Worm (Caenorhabditis elegans) whole organism, L1 larva: ENCODE measurements around the gene Y48D7A.1.

Source experiments
- C04F5.9 ChIP-seq: sonication (generic microtip); optimal IDR thresholded peaks from 2 replicates; lab custom pipeline; 2016; ENCODE audit warnings: missing genetic modification characterization, missing compliant biosample characterization
- C16A3.4 ChIP-seq: fragments of 150-350 bp; optimal IDR thresholded peaks from 2 replicates; lab custom pipeline; 2014; ENCODE audit warnings: missing biosample characterization, missing genetic modification characterization
- C34B4.2 ChIP-seq: sonication (generic microtip); optimal IDR thresholded peaks from 2 replicates; lab custom pipeline; 2017; ENCODE audit warnings: mild to moderate bottlenecking, missing genetic modification characterization, missing compliant biosample characterization
- ceh-63 ChIP-seq: fragments of 200-800 bp; sonication (Bioruptor generic); optimal IDR thresholded peaks from 2 replicates; lab custom pipeline; 2018; ENCODE audit warnings: mild to moderate bottlenecking, missing genetic modification characterization, missing compliant biosample characterization
- ceh-8 ChIP-seq: fragments of 200-800 bp; sonication (Bioruptor generic); optimal IDR thresholded peaks from 2 replicates; lab custom pipeline; 2018; ENCODE audit warnings: mild to moderate bottlenecking, missing genetic modification characterization, moderate library complexity, missing compliant biosample characterization
- ceh-82 ChIP-seq, 3 experiments: fragments of 150-350 bp in 1 of 3; sonication (generic microtip) in 2 of 3; optimal IDR thresholded peaks; 2 replicates each; lab custom pipeline; 2014 to 2017; ENCODE audit warnings: missing biosample characterization in 3 of 3, missing genetic modification characterization in 3 of 3
- ceh-88 ChIP-seq: fragments of 200-800 bp; sonication (Bioruptor generic); IDR thresholded peaks from 2 replicates; pipeline ENCODE4 v1.3.6; 2022; ENCODE audit warnings: missing genetic modification characterization, missing compliant biosample characterization
- ceh-90 ChIP-seq: sonication (generic microtip); optimal IDR thresholded peaks from 2 replicates; lab custom pipeline; 2016; ENCODE audit warnings: missing genetic modification characterization, missing compliant biosample characterization
- ces-1 ChIP-seq: fragments of 150-350 bp; optimal IDR thresholded peaks from 2 replicates; lab custom pipeline; 2014; ENCODE audit warnings: missing biosample characterization, missing genetic modification reagents, missing genetic modification characterization
- efl-3 ChIP-seq: fragments of 200-800 bp; sonication (Bioruptor generic); optimal IDR thresholded peaks from 2 replicates; lab custom pipeline; 2018; ENCODE audit warnings: mild to moderate bottlenecking, missing genetic modification characterization, missing compliant biosample characterization
- egl-13 ChIP-seq: sonication (generic microtip); optimal IDR thresholded peaks from 2 replicates; lab custom pipeline; 2016; ENCODE audit warnings: missing genotype, missing genetic modification reagents, missing genetic modification characterization, missing compliant biosample characterization
- egl-27 ChIP-seq, 2 experiments: fragments of 150-350 bp in 1 of 2; sonication (generic microtip); optimal IDR thresholded peaks; 3 replicates each; lab custom pipeline; 2017 to 2018; ENCODE audit warnings: missing biosample characterization in 2 of 2, missing genetic modification characterization in 2 of 2, missing genetic modification reagents in 2 of 2
- elt-2 ChIP-seq: sonication (generic microtip); optimal IDR thresholded peaks from 2 replicates; lab custom pipeline; 2016; ENCODE audit warnings: missing genetic modification characterization, mild to moderate bottlenecking, inconsistent platforms, missing compliant biosample characterization, missing genetic modification reagents
- ets-5 ChIP-seq: fragments of 200-800 bp; sonication (Bioruptor generic); IDR thresholded peaks from 2 replicates; pipeline ENCODE4 v1.3.6; 2022; ENCODE audit warnings: missing genetic modification characterization, missing compliant biosample characterization
- fkh-4 ChIP-seq: sonication (generic microtip); optimal IDR thresholded peaks from 2 replicates; lab custom pipeline; 2016; ENCODE audit warnings: missing compliant biosample characterization, missing genetic modification characterization, borderline replicate concordance
- fkh-8 ChIP-seq: sonication (generic microtip); optimal IDR thresholded peaks from 2 replicates; lab custom pipeline; 2016; ENCODE audit warnings: mild to moderate bottlenecking, missing genetic modification characterization, missing compliant biosample characterization
- hlh-17 ChIP-seq: fragments of 200-800 bp; sonication (Bioruptor generic); optimal IDR thresholded peaks from 2 replicates; lab custom pipeline; 2018; ENCODE audit warnings: missing genetic modification characterization, mild to moderate bottlenecking, missing compliant biosample characterization, moderate library complexity, borderline replicate concordance
- irx-1 ChIP-seq: sonication (generic microtip); optimal IDR thresholded peaks from 2 replicates; lab custom pipeline; 2016; ENCODE audit warnings: missing genetic modification characterization, missing compliant biosample characterization
- isw-1 ChIP-seq: fragments of 200-800 bp; sonication (Bioruptor generic); IDR thresholded peaks from 2 replicates; pipeline ENCODE4 v1.3.6; 2022; ENCODE audit warnings: missing genetic modification characterization, missing compliant biosample characterization
- lin-35 ChIP-seq, 2 experiments: fragments of 150-350 bp; optimal IDR thresholded peaks; 2 replicates each; lab custom pipeline; 2014; ENCODE audit warnings: missing biosample characterization in 2 of 2, missing genetic modification characterization in 2 of 2, missing genetic modification reagents in 2 of 2
- lir-3 ChIP-seq: sonication (generic microtip); optimal IDR thresholded peaks from 2 replicates; lab custom pipeline; 2016; ENCODE audit warnings: mild to moderate bottlenecking, missing genetic modification characterization, moderate library complexity, missing compliant biosample characterization; ENCODE audit not compliant: poor library complexity
- mdl-1 ChIP-seq, 2 experiments: fragments of 150-350 bp; optimal IDR thresholded peaks; 2 replicates each; lab custom pipeline; 2014 to 2017; ENCODE audit warnings: missing biosample characterization in 2 of 2, missing genetic modification characterization in 2 of 2, inconsistent platforms in 1 of 2
- mef-2 ChIP-seq: fragments of 150-350 bp; optimal IDR thresholded peaks from 2 replicates; lab custom pipeline; 2014; ENCODE audit warnings: missing biosample characterization, missing genetic modification characterization
- mep-1 ChIP-seq: fragments of 150-350 bp; optimal IDR thresholded peaks from 2 replicates; lab custom pipeline; 2014; ENCODE audit warnings: missing biosample characterization, missing genetic modification characterization
- nhr-11 ChIP-seq: fragments of 150-350 bp; optimal IDR thresholded peaks from 2 replicates; lab custom pipeline; 2014; ENCODE audit warnings: missing biosample characterization, missing genetic modification characterization
- nhr-12 ChIP-seq: sonication (generic microtip); optimal IDR thresholded peaks from 2 replicates; lab custom pipeline; 2017; ENCODE audit warnings: missing biosample characterization, missing genetic modification characterization
- nhr-19 ChIP-seq: fragments of 200-800 bp; sonication (Bioruptor generic); conservative IDR thresholded peaks from 2 replicates; pipeline ENCODE4 v1.3.6; 2022; ENCODE audit warnings: missing genetic modification characterization, missing compliant biosample characterization
- nhr-20 ChIP-seq: sonication (generic microtip); optimal IDR thresholded peaks from 2 replicates; lab custom pipeline; 2016; ENCODE audit warnings: mild to moderate bottlenecking, missing genetic modification characterization, missing compliant biosample characterization
- nhr-237 ChIP-seq: fragments of 150-350 bp; optimal IDR thresholded peaks from 2 replicates; lab custom pipeline; 2014; ENCODE audit warnings: missing biosample characterization, missing genetic modification characterization
- nhr-47 ChIP-seq: sonication (generic microtip); optimal IDR thresholded peaks from 2 replicates; lab custom pipeline; 2016; ENCODE audit warnings: mild to moderate bottlenecking, missing genetic modification characterization, moderate library complexity, missing compliant biosample characterization
- nhr-71 ChIP-seq: sonication (generic microtip); optimal IDR thresholded peaks from 2 replicates; lab custom pipeline; 2016; ENCODE audit warnings: mild to moderate bottlenecking, missing genetic modification characterization, moderate library complexity, missing compliant biosample characterization
- nhr-76 ChIP-seq: sonication (generic microtip); optimal IDR thresholded peaks from 2 replicates; lab custom pipeline; 2017; ENCODE audit warnings: missing biosample characterization, missing genetic modification characterization
- nhr-84 ChIP-seq: sonication (generic microtip); optimal IDR thresholded peaks from 2 replicates; lab custom pipeline; 2017; ENCODE audit warnings: missing biosample characterization, missing genetic modification characterization
- nhr-90 ChIP-seq: sonication (generic microtip); optimal IDR thresholded peaks from 2 replicates; lab custom pipeline; 2016; ENCODE audit warnings: mild to moderate bottlenecking, missing genetic modification characterization, missing compliant biosample characterization; ENCODE audit not compliant: poor library complexity
- pag-3 ChIP-seq: sonication (generic microtip); optimal IDR thresholded peaks from 2 replicates; lab custom pipeline; 2017; ENCODE audit warnings: missing genetic modification characterization, mild to moderate bottlenecking, missing compliant biosample characterization, antibody characterized with exemption, borderline replicate concordance; ENCODE audit not compliant: insufficient read depth
- pax-3 ChIP-seq: fragments of 200-800 bp; sonication (Bioruptor generic); optimal IDR thresholded peaks from 2 replicates; lab custom pipeline; 2018; ENCODE audit warnings: mild to moderate bottlenecking, missing genetic modification characterization, moderate library complexity, missing compliant biosample characterization
- pqm-1 ChIP-seq: sonication (generic microtip); optimal IDR thresholded peaks from 3 replicates; lab custom pipeline; 2017; ENCODE audit warnings: missing biosample characterization, missing genetic modification characterization
- rnt-1 ChIP-seq: sonication (generic microtip); optimal IDR thresholded peaks from 2 replicates; lab custom pipeline; 2016; ENCODE audit warnings: mild to moderate bottlenecking, missing genetic modification characterization, moderate library complexity, missing compliant biosample characterization
- skn-1 ChIP-seq: fragments of 150-350 bp; optimal IDR thresholded peaks from 2 replicates; lab custom pipeline; 2014; ENCODE audit warnings: missing biosample characterization, missing genetic modification characterization
- snpc-4 ChIP-seq: fragments of 150-350 bp; optimal IDR thresholded peaks from 2 replicates; lab custom pipeline; 2014; ENCODE audit warnings: missing biosample characterization, missing genetic modification characterization
- snu-23 ChIP-seq: sonication (generic microtip); optimal IDR thresholded peaks from 2 replicates; lab custom pipeline; 2016; ENCODE audit warnings: missing genetic modification characterization, missing compliant biosample characterization
- sox-4 ChIP-seq: sonication (generic microtip); optimal IDR thresholded peaks from 2 replicates; lab custom pipeline; 2016; ENCODE audit warnings: missing genetic modification characterization, missing compliant biosample characterization
- sptf-1 ChIP-seq: fragments of 150-350 bp; optimal IDR thresholded peaks from 2 replicates; lab custom pipeline; 2014; ENCODE audit warnings: missing biosample characterization, missing genetic modification characterization
- swsn-7 ChIP-seq: sonication (generic microtip); optimal IDR thresholded peaks from 2 replicates; lab custom pipeline; 2016; ENCODE audit warnings: missing genetic modification characterization, missing compliant biosample characterization
- tbx-2 ChIP-seq: sonication (generic microtip); optimal IDR thresholded peaks from 2 replicates; lab custom pipeline; 2016; ENCODE audit warnings: missing genetic modification characterization, missing compliant biosample characterization
- unc-130 ChIP-seq: fragments of 150-350 bp; optimal IDR thresholded peaks from 2 replicates; lab custom pipeline; 2017; ENCODE audit warnings: missing biosample characterization, missing genetic modification characterization, inconsistent platforms
- unc-30 ChIP-seq: sonication (generic microtip); optimal IDR thresholded peaks from 2 replicates; lab custom pipeline; 2017; ENCODE audit warnings: missing biosample characterization, missing genetic modification characterization
- unc-86 ChIP-seq: sonication (generic microtip); optimal IDR thresholded peaks from 2 replicates; lab custom pipeline; 2016; ENCODE audit warnings: missing genetic modification characterization, missing compliant biosample characterization
- vab-15 ChIP-seq: sonication (generic microtip); optimal IDR thresholded peaks from 2 replicates; lab custom pipeline; 2017; ENCODE audit warnings: missing genotype, mild to moderate bottlenecking, missing genetic modification characterization, missing compliant biosample characterization
- xbp-1 ChIP-seq: sonication (generic microtip); optimal IDR thresholded peaks from 2 replicates; lab custom pipeline; 2016; ENCODE audit warnings: missing genetic modification characterization, missing compliant biosample characterization
- zip-4 ChIP-seq: fragments of 200-800 bp; sonication (Bioruptor generic); optimal IDR thresholded peaks from 2 replicates; lab custom pipeline; 2018; ENCODE audit warnings: mild to moderate bottlenecking, missing genetic modification characterization, moderate library complexity, missing compliant biosample characterization

The Y48D7A.1 gene

ce11 chrX:2972272-2973042 lies 36.8 kb upstream of the Y48D7A.1 start:
- TF ChIP-seq mep-1, result no peak
- TF ChIP-seq xbp-1 (tag; lab: Kevin White, UChicago), result no peak
- no peak for TF ChIP-seq fkh-8 (tag; lab: Kevin White, UChicago)
- no peak for TF ChIP-seq pqm-1 (tag; lab: Kevin White, UChicago)
- no peak for TF ChIP-seq ces-1 (GFP tag; lab: Kevin White, UChicago)
- TF ChIP-seq nhr-71 (tag; lab: Kevin White, UChicago), result peak; percentile 14
- no peak for TF ChIP-seq elt-2
- no peak for TF ChIP-seq fkh-4 (tag; lab: Kevin White, UChicago)
- no peak for TF ChIP-seq nhr-47 (tag; lab: Kevin White, UChicago)
- TF ChIP-seq lin-35 (GFP tag; optimal IDR thresholded peaks at IDR 0.05; lab: Kevin White, UChicago), result peak in 1 of 2 experiments; percentile 58
- no peak for TF ChIP-seq swsn-7 (tag; lab: Kevin White, UChicago)
- TF ChIP-seq nhr-11 (tag; lab: Kevin White, UChicago), result no peak
- TF ChIP-seq irx-1, result no peak
- TF ChIP-seq unc-130 (tag; lab: Kevin White, UChicago), result no peak
- no peak for TF ChIP-seq nhr-237 (tag; lab: Kevin White, UChicago)
- no peak for TF ChIP-seq C16A3.4
- no peak for TF ChIP-seq nhr-20
- TF ChIP-seq ceh-90, result no peak
- no peak for TF ChIP-seq hlh-17 (GFP tag; lab: Kevin White, UChicago)
- peak; percentile 31 for TF ChIP-seq skn-1 (tag; lab: Kevin White, UChicago)
- TF ChIP-seq C34B4.2 (tag; lab: Kevin White, UChicago), result no peak
- no peak for TF ChIP-seq egl-27 (tag; optimal IDR thresholded peaks at IDR 0.05; lab: Kevin White, UChicago)
- TF ChIP-seq tbx-2, result no peak
- TF ChIP-seq egl-13 (tag; lab: Kevin White, UChicago), result no peak
- no peak for TF ChIP-seq rnt-1 (tag; lab: Kevin White, UChicago)
- TF ChIP-seq pag-3 (tag; lab: Kevin White, UChicago), result no peak
- no peak for TF ChIP-seq ets-5
- TF ChIP-seq sox-4 (tag; lab: Kevin White, UChicago), result no peak
- no peak for TF ChIP-seq ceh-8
- TF ChIP-seq mdl-1 (tag; optimal IDR thresholded peaks at IDR 0.05; lab: Kevin White, UChicago), result no peak
- no peak for TF ChIP-seq sptf-1 (tag; lab: Kevin White, UChicago)
- no peak for TF ChIP-seq nhr-84
- TF ChIP-seq nhr-76 (tag; lab: Kevin White, UChicago), result no peak
- TF ChIP-seq lir-3 (tag; lab: Kevin White, UChicago), result peak; percentile 0
- no peak for TF ChIP-seq nhr-90 (tag; lab: Kevin White, UChicago)
- TF ChIP-seq nhr-12 (tag; lab: Kevin White, UChicago), result no peak
- TF ChIP-seq unc-86, result no peak
- TF ChIP-seq ceh-88 (GFP tag; lab: Robert Waterston, UW), result no peak
- peak; percentile 41 for TF ChIP-seq ceh-63 (GFP tag; lab: Kevin White, UChicago)
- no peak for TF ChIP-seq C04F5.9
- no peak for TF ChIP-seq nhr-19 (GFP tag; lab: Robert Waterston, UW)
- TF ChIP-seq isw-1 (GFP tag; lab: Robert Waterston, UW), result no peak
- peak; percentile 11 for TF ChIP-seq snu-23
- TF ChIP-seq vab-15 (tag; lab: Kevin White, UChicago), result no peak
- TF ChIP-seq snpc-4 (tag; lab: Kevin White, UChicago), result no peak
- TF ChIP-seq mef-2 (tag; lab: Kevin White, UChicago), result no peak
- TF ChIP-seq pax-3 (tag; lab: Kevin White, UChicago), result no peak
- TF ChIP-seq zip-4 (GFP tag; lab: Kevin White, UChicago), result no peak
- TF ChIP-seq efl-3, result no peak
- no peak for TF ChIP-seq ceh-82 (tag; optimal IDR thresholded peaks at IDR 0.05; lab: Kevin White, UChicago)
- no peak for TF ChIP-seq unc-30
